Worm (Caenorhabditis elegans) whole organism, early embryonic: ENCODE measurements around the gene ard-1.

Experiments
- ceh-36 ChIP-seq: sonication (generic microtip); optimal IDR thresholded peaks from 2 replicates; lab custom pipeline; 2016; ENCODE audit warnings: missing genetic modification characterization, inconsistent platforms, missing compliant biosample characterization
- hnd-1 ChIP-seq: sonication (generic microtip); optimal IDR thresholded peaks from 2 replicates; lab custom pipeline; 2016; ENCODE audit warnings: missing genetic modification characterization, missing compliant biosample characterization

DNA sequence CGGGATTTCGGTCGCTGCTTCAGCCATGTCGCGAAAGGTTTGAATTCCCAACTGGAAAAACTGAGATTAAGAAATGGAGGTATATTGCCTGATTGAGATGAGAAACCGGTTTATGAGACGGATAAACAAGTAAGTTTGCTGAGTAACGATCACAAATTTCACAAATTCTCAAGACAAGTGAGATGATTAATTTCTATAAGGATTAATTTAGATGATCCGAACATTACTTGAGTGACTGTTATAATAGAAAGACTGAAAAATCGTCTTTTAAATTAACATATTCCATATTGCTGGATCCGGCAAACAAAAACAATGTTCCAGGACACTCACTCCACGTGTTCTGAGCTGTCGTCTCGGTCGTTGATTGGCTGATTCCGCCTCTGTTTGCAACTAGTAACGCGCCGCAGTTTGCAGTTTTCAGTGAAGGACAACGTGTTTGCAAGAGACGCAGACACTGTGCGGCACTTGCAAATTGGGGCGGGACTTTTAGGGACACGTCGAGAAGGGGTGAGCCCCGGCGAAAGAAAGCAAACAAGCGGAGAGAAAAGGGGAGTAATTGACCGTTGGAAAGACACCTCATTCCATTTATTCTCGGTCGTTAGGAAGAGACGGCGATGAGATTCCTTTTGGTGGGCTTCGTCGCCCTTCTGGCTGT is 12.1 kb upstream of the ard-1 start, which contains the start of the genes imp-2 and enpl-1:
- no peak for TF ChIP-seq ceh-36 (tag; lab: Kevin White, UChicago)
- no peak for TF ChIP-seq hnd-1 (tag; lab: Kevin White, UChicago)
